Fruit fly (Drosophila melanogaster): ENCODE measurements around the gene CG33493.

The CG33493 gene

dm6 chr3L:10681814-10682213 is 11.2 kb downstream of the CG33493 start (continued):
- TF ChIP-seq Bgb (GFP tag; IDR thresholded peaks at IDR 0.05; ENCODE audit: partially characterized antibody) (peak; percentile 15; the same call in 1 of the 2 replicates), Dref (GFP tag; IDR thresholded peaks at IDR 0.05) (no peak), CG10431 (GFP tag; optimal IDR thresholded peaks at IDR 0.05) (no peak), CG16779 (GFP tag; IDR thresholded peaks at IDR 0.05) (0 out of 2 replicates have a peak, but pooled peaks have one; percentile 56), sna (GFP tag; IDR thresholded peaks at IDR 0.05; ENCODE audit: partially characterized antibody) (peak; percentile 30; the same call in 1 of the 2 replicates), ro (GFP tag; IDR thresholded peaks at IDR 0.05) (no peak), lbe (GFP tag; optimal IDR thresholded peaks at IDR 0.05) (peak; percentile 20), pan (optimal IDR thresholded peaks at IDR 0.05) (no peak), pan (GFP tag; optimal IDR thresholded peaks at IDR 0.05 in 1 of 2, IDR thresholded peaks at IDR 0.05 in 1 of 2) (peak in 1 of 2 experiments; percentile 44), cwo (GFP tag; optimal IDR thresholded peaks at IDR 0.05) (no peak), hb (GFP tag; IDR thresholded peaks at IDR 0.05; ENCODE audit: partially characterized antibody) (no peak), cg (GFP tag; optimal IDR thresholded peaks at IDR 0.05) (peak; percentile 20), CG10274 (GFP tag; optimal IDR thresholded peaks at IDR 0.05) (no peak), CG8089 (GFP tag; optimal IDR thresholded peaks at IDR 0.05) (peak; percentile 5), unc-4 (GFP tag; IDR thresholded peaks at IDR 0.05; ENCODE audit: partially characterized antibody) (0 out of 2 replicates have a peak, but pooled peaks have one; percentile 32), Meics (GFP tag; optimal IDR thresholded peaks at IDR 0.05) (peak; percentile 25), Side (GFP tag; optimal IDR thresholded peaks at IDR 0.05) (no peak), Optix (GFP tag; IDR thresholded peaks at IDR 0.05) (0 out of 3 replicates have a peak, but pooled peaks have one; percentile 18), h (optimal IDR thresholded peaks at IDR 0.05) (no peak), CG4820 (GFP tag; optimal IDR thresholded peaks at IDR 0.05) (no peak), CG14667 (GFP tag; IDR thresholded peaks at IDR 0.05) (no peak), Six4 (GFP tag; optimal IDR thresholded peaks at IDR 0.05) (no peak), CG4282 (GFP tag; optimal IDR thresholded peaks at IDR 0.05) (peak; percentile 19), MTF-1 (GFP tag; optimal IDR thresholded peaks at IDR 0.05; ENCODE audit: borderline replicate concordance) (no peak), Vsx1 (GFP tag; optimal IDR thresholded peaks at IDR 0.05) (no peak), tio (GFP tag; optimal IDR thresholded peaks at IDR 0.05) (no peak), CG12659 (GFP tag; optimal IDR thresholded peaks at IDR 0.05) (no peak)

DNA sequence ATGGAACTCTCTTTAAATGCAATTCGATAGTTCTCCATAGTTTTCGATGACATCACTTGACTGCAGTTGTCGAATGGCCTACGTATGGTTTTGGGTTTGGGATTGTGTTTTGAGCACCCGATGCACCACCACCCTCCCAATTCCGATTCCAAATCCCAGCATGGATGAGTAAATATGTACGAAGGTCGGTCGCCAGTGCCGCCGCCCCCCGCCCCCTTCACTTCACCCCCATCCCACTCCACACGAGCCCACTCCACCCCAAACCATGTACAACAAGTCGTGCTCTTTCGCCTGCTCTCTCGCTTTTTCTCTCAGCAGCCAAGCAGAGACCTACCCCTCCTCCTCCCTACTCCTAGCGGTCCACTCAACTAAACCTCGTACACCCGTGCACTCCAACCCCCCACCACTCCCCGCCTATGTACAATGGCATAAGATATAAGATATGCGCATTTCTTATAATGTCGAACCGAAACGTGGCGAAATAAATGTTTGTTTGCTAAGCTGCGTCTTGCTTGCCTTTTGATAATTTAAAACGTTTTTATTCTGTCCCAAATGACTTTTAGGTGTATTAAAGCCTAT is 12.2 kb downstream of the CG33493 start:
- peak; percentile 23 for TF ChIP-seq wek (GFP tag; optimal IDR thresholded peaks at IDR 0.05)
- TF ChIP-seq Dbx (GFP tag; IDR thresholded peaks at IDR 0.05): 0 out of 3 replicates have a peak, but pooled peaks have one; percentile 19
- TF ChIP-seq CG13894 (tag; optimal IDR thresholded peaks at IDR 0.05): peak; percentile 0
- TF ChIP-seq Deaf1 (tag; optimal IDR thresholded peaks at IDR 0.05): peak; percentile 10
- TF ChIP-seq chinmo (GFP tag; IDR thresholded peaks at IDR 0.05; ENCODE audit: partially characterized antibody): peak; percentile 92
- peak; percentile 44; the same call in 1 of the 2 replicates for TF ChIP-seq CG6689 (GFP tag; IDR thresholded peaks at IDR 0.05)
- TF ChIP-seq Nf-YA (GFP tag; IDR thresholded peaks at IDR 0.05): no peak
- TF ChIP-seq ara (GFP tag; IDR thresholded peaks at IDR 0.05): 0 out of 2 replicates have a peak, but pooled peaks have one; percentile 32
- peak; percentile 2 for TF ChIP-seq gcm (GFP tag; optimal IDR thresholded peaks at IDR 0.05)
- no peak for TF ChIP-seq pan (optimal IDR thresholded peaks at IDR 0.05)
- peak in 1 of 2 experiments; percentile 15 for TF ChIP-seq pan (GFP tag; optimal IDR thresholded peaks at IDR 0.05 in 1 of 2, IDR thresholded peaks at IDR 0.05 in 1 of 2)
- peak; percentile 35 for TF ChIP-seq ash1 (GFP tag; optimal IDR thresholded peaks at IDR 0.05)
- TF ChIP-seq crol (GFP tag; IDR thresholded peaks at IDR 0.05): peak; percentile 99
- TF ChIP-seq Bgb (GFP tag; IDR thresholded peaks at IDR 0.05; ENCODE audit: partially characterized antibody): peak; percentile 38; the same call in 1 of the 2 replicates
- TF ChIP-seq CG2875 (GFP tag; optimal IDR thresholded peaks at IDR 0.05): no peak
- peak; percentile 55 for TF ChIP-seq sens (GFP tag)
- TF ChIP-seq HLHmδ (GFP tag; optimal IDR thresholded peaks at IDR 0.05): peak; percentile 26
- TF ChIP-seq CG6175 (GFP tag; IDR thresholded peaks at IDR 0.05): 0 out of 3 replicates have a peak, but pooled peaks have one; percentile 45
- peak; percentile 71 for TF ChIP-seq Med (GFP tag)
- TF ChIP-seq E2f2 (GFP tag; IDR thresholded peaks at IDR 0.05): 0 out of 2 replicates have a peak, but pooled peaks have one; percentile 12
- peak; percentile 40; the same call in 1 of the 3 replicates for TF ChIP-seq so (GFP tag; IDR thresholded peaks at IDR 0.05)
- TF ChIP-seq abd-A (tag; optimal IDR thresholded peaks at IDR 0.05): peak; percentile 41
- peak; percentile 18; the same call in 1 of the 2 replicates for TF ChIP-seq MBD-R2 (GFP tag; IDR thresholded peaks at IDR 0.05)
- no peak for TF ChIP-seq CG9215 (GFP tag; IDR thresholded peaks at IDR 0.05)
- TF ChIP-seq sob (GFP tag; IDR thresholded peaks at IDR 0.05): peak; percentile 39

Measured in whole organism, embryonic.